Worm (Caenorhabditis elegans): ENCODE measurements around the gene F48E8.8.

DNA sequence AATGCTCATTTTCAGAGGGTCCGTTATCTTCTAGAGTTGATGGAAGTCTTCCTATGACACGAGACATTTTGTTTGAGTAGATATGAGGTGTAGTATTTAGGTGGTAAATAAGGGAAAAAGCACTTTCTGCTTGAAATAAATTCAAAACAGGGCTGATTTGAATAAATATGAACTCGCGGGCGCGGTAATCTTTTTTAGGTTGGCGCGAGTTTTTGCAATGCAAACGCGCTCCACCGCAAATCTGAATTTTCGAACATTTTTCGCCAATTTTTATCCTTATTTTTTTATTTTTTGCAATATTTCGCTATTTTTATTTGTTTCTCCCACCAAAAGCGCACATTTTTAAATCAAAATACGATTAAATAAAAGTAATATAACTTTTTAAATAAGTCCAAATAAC, 1.4 kb downstream of the F48E8.8 start, which contains the start of gene skpt-1:
- TF ChIP-seq scrt-1 (GFP tag; IDR thresholded peaks at IDR 0.05) (no peak), ama-1 (optimal IDR thresholded peaks at IDR 0.05) (no peak), aly-1 (tag; optimal IDR thresholded peaks at IDR 0.05) (no peak), tbx-37 (GFP tag; conservative IDR thresholded peaks at IDR 0.05) (no peak), tra-4 (tag; optimal IDR thresholded peaks at IDR 0.05) (no peak), sea-1 (GFP tag; conservative IDR thresholded peaks at IDR 0.05) (no peak), ceh-36 (tag; optimal IDR thresholded peaks at IDR 0.05) (no peak), ets-7 (tag; optimal IDR thresholded peaks at IDR 0.05) (no peak), ceh-13 (GFP tag; optimal IDR thresholded peaks at IDR 0.05) (no peak)

Measured in whole organism, early embryonic.